Worm (Caenorhabditis elegans) whole organism, L3 larva: Measurements from ENCODE around the gene znf-207.

Experiments
- R02D3.7 ChIP-seq: fragments of 150-350 bp; optimal IDR thresholded peaks from 2 replicates; lab custom pipeline; 2014; ENCODE audit warnings: missing biosample characterization, missing genetic modification characterization
- ZK546.5 ChIP-seq: sonication (generic microtip); optimal IDR thresholded peaks from 2 replicates; lab custom pipeline; 2017; ENCODE audit warnings: missing biosample characterization, missing genetic modification characterization
- aly-2 ChIP-seq: fragments of 150-350 bp; optimal IDR thresholded peaks from 2 replicates; lab custom pipeline; 2014; ENCODE audit warnings: missing biosample characterization, missing genetic modification characterization
- ama-1 ChIP-seq: fragments of 150-350 bp; optimal IDR thresholded peaks from 2 replicates; lab custom pipeline; 2018
- ceh-16 ChIP-seq: sonication (generic microtip); optimal IDR thresholded peaks from 2 replicates; lab custom pipeline; 2017; ENCODE audit warnings: missing biosample characterization, missing genetic modification characterization
- ceh-28 ChIP-seq: fragments of 150-350 bp; optimal IDR thresholded peaks from 2 replicates; lab custom pipeline; 2014; ENCODE audit warnings: missing biosample characterization, missing genetic modification reagents, missing genetic modification characterization
- ceh-82 ChIP-seq: fragments of 150-350 bp; optimal IDR thresholded peaks from 2 replicates; lab custom pipeline; 2014; ENCODE audit warnings: missing biosample characterization, missing genetic modification characterization
- ceh-9 ChIP-seq: sonication (generic microtip); optimal IDR thresholded peaks from 2 replicates; lab custom pipeline; 2018; ENCODE audit warnings: missing biosample characterization, missing genetic modification characterization
- daf-12 ChIP-seq: fragments of 150-350 bp; optimal IDR thresholded peaks from 2 replicates; lab custom pipeline; 2014; ENCODE audit warnings: missing biosample characterization, missing genetic modification reagents, missing genetic modification characterization
- egl-27 ChIP-seq: sonication (generic microtip); optimal IDR thresholded peaks from 4 replicates; lab custom pipeline; 2017; ENCODE audit warnings: missing biosample characterization, missing genetic modification reagents, missing genetic modification characterization
- egl-5 ChIP-seq: fragments of 150-350 bp; optimal IDR thresholded peaks from 2 replicates; lab custom pipeline; 2017; ENCODE audit warnings: missing biosample characterization, missing genetic modification reagents, missing genetic modification characterization, inconsistent platforms
- elt-1 ChIP-seq: fragments of 150-350 bp; optimal IDR thresholded peaks from 2 replicates; lab custom pipeline; 2014; ENCODE audit warnings: missing biosample characterization, missing genetic modification characterization
- elt-2 ChIP-seq: sonication (generic microtip); optimal IDR thresholded peaks from 2 replicates; lab custom pipeline; 2016; ENCODE audit warnings: missing genetic modification reagents, mild to moderate bottlenecking, missing genetic modification characterization, missing compliant biosample characterization
- elt-3 ChIP-seq, 3 experiments: fragments of 150-350 bp in 1 of 3; sonication (generic microtip) in 2 of 3; optimal IDR thresholded peaks; 2 replicates in 2 of 3; 4 replicates in 1 of 3; lab custom pipeline; 2014 to 2017; ENCODE audit warnings: missing biosample characterization in 3 of 3, missing genetic modification characterization in 3 of 3
- eor-1 ChIP-seq, 2 experiments: fragments of 150-350 bp; optimal IDR thresholded peaks; 2 replicates each; lab custom pipeline; 2014 to 2018; ENCODE audit warnings: missing biosample characterization in 2 of 2, missing genetic modification characterization in 2 of 2
- fkh-10 ChIP-seq: sonication (generic microtip); optimal IDR thresholded peaks from 2 replicates; lab custom pipeline; 2017; ENCODE audit warnings: missing biosample characterization, missing genetic modification reagents, missing genetic modification characterization
- fkh-2 ChIP-seq: fragments of 150-350 bp; optimal IDR thresholded peaks from 2 replicates; lab custom pipeline; 2014; ENCODE audit warnings: missing biosample characterization, missing genetic modification reagents, missing genetic modification characterization
- fos-1 ChIP-seq: fragments of 150-350 bp; optimal IDR thresholded peaks from 2 replicates; lab custom pipeline; 2014; ENCODE audit warnings: missing biosample characterization, missing genetic modification characterization
- hmg-11 ChIP-seq: sonication (generic microtip); optimal IDR thresholded peaks from 2 replicates; lab custom pipeline; 2016; ENCODE audit warnings: missing genetic modification characterization, missing compliant biosample characterization
- jun-1 ChIP-seq: fragments of 150-350 bp; optimal IDR thresholded peaks from 2 replicates; lab custom pipeline; 2014; ENCODE audit warnings: missing biosample characterization, missing genetic modification reagents, missing genetic modification characterization
- lin-15B ChIP-seq: fragments of 150-350 bp; optimal IDR thresholded peaks from 2 replicates; lab custom pipeline; 2014; ENCODE audit warnings: missing biosample characterization, missing genetic modification characterization
- lin-39 ChIP-seq: fragments of 150-350 bp; optimal IDR thresholded peaks from 2 replicates; lab custom pipeline; 2018; ENCODE audit warnings: missing biosample characterization, missing genetic modification reagents, missing genetic modification characterization
- lsy-12 ChIP-seq: sonication (generic microtip); optimal IDR thresholded peaks from 2 replicates; lab custom pipeline; 2016; ENCODE audit warnings: mild to moderate bottlenecking, missing genetic modification characterization, missing compliant biosample characterization
- mdl-1 ChIP-seq: fragments of 150-350 bp; optimal IDR thresholded peaks from 2 replicates; lab custom pipeline; 2014; ENCODE audit warnings: missing biosample characterization, missing genetic modification characterization
- mml-1 ChIP-seq: fragments of 150-350 bp; sonication (generic microtip); optimal IDR thresholded peaks from 3 replicates; lab custom pipeline; 2014; ENCODE audit warnings: missing biosample characterization, missing genetic modification characterization
- nfya-1 ChIP-seq: sonication (generic microtip); optimal IDR thresholded peaks from 2 replicates; lab custom pipeline; 2017; ENCODE audit warnings: missing genetic modification characterization, mild to moderate bottlenecking, missing compliant biosample characterization, antibody characterized with exemption, moderate library complexity; ENCODE audit not compliant: insufficient read depth
- nhr-11 ChIP-seq: fragments of 150-350 bp; optimal IDR thresholded peaks from 2 replicates; lab custom pipeline; 2014; ENCODE audit warnings: missing biosample characterization, missing genetic modification characterization
- nhr-12 ChIP-seq: fragments of 150-350 bp; optimal IDR thresholded peaks from 2 replicates; lab custom pipeline; 2014; ENCODE audit warnings: missing biosample characterization, missing genetic modification characterization
- nhr-23 ChIP-seq: fragments of 150-350 bp; optimal IDR thresholded peaks from 2 replicates; lab custom pipeline; 2014; ENCODE audit warnings: missing biosample characterization, missing genetic modification reagents, missing genetic modification characterization
- nhr-237 ChIP-seq: fragments of 150-350 bp; optimal IDR thresholded peaks from 2 replicates; lab custom pipeline; 2014; ENCODE audit warnings: missing biosample characterization, missing genetic modification characterization
- nhr-25 ChIP-seq: sonication (generic microtip); optimal IDR thresholded peaks from 2 replicates; lab custom pipeline; 2017; ENCODE audit warnings: missing biosample characterization, missing genetic modification characterization
- nhr-28 ChIP-seq: fragments of 150-350 bp; optimal IDR thresholded peaks from 2 replicates; lab custom pipeline; 2014; ENCODE audit warnings: missing biosample characterization, missing genetic modification characterization
- nhr-43 ChIP-seq: sonication (generic microtip); optimal IDR thresholded peaks from 2 replicates; lab custom pipeline; 2016; ENCODE audit warnings: mild to moderate bottlenecking, missing genetic modification characterization, missing compliant biosample characterization; ENCODE audit not compliant: poor library complexity, severe bottlenecking
- nhr-67 ChIP-seq: fragments of 150-350 bp; optimal IDR thresholded peaks from 2 replicates; lab custom pipeline; 2014; ENCODE audit warnings: missing biosample characterization, missing genetic modification characterization
- nhr-76 ChIP-seq: fragments of 150-350 bp; sonication (generic microtip); optimal IDR thresholded peaks from 5 replicates; lab custom pipeline; 2014; ENCODE audit warnings: missing biosample characterization, missing genetic modification characterization
- nhr-77 ChIP-seq: fragments of 150-350 bp; optimal IDR thresholded peaks from 2 replicates; lab custom pipeline; 2014; ENCODE audit warnings: missing biosample characterization, missing genetic modification characterization
- pha-4 ChIP-seq: fragments of 150-350 bp; optimal IDR thresholded peaks from 2 replicates; lab custom pipeline; 2014; ENCODE audit warnings: missing biosample characterization, missing genetic modification reagents, missing genetic modification characterization
- pqm-1 ChIP-seq: fragments of 150-350 bp; optimal IDR thresholded peaks from 2 replicates; lab custom pipeline; 2017; ENCODE audit warnings: missing biosample characterization, missing genetic modification characterization, inconsistent platforms
- sea-2 ChIP-seq: fragments of 150-350 bp; sonication (generic microtip); optimal IDR thresholded peaks from 4 replicates; lab custom pipeline; 2014; ENCODE audit warnings: missing biosample characterization, missing genetic modification reagents, missing genetic modification characterization
- skn-1 ChIP-seq: fragments of 150-350 bp; optimal IDR thresholded peaks from 2 replicates; lab custom pipeline; 2014; ENCODE audit warnings: missing biosample characterization, missing genetic modification characterization
- snpc-4 ChIP-seq: fragments of 150-350 bp; optimal IDR thresholded peaks from 2 replicates; lab custom pipeline; 2014; ENCODE audit warnings: missing biosample characterization, missing genetic modification characterization
- tbx-2 ChIP-seq: sonication (generic microtip); optimal IDR thresholded peaks from 2 replicates; lab custom pipeline; 2016; ENCODE audit warnings: mild to moderate bottlenecking, missing genetic modification characterization, missing compliant biosample characterization
- unc-39 ChIP-seq: sonication (generic microtip); optimal IDR thresholded peaks from 4 replicates; lab custom pipeline; 2017; ENCODE audit warnings: missing biosample characterization, missing genetic modification characterization
- unc-62 ChIP-seq: fragments of 150-350 bp; sonication (generic microtip); optimal IDR thresholded peaks from 4 replicates; lab custom pipeline; 2014; ENCODE audit warnings: missing biosample characterization, missing genetic modification reagents, missing genetic modification characterization
- zag-1 ChIP-seq: fragments of 150-350 bp; optimal IDR thresholded peaks from 2 replicates; lab custom pipeline; 2014; ENCODE audit warnings: missing biosample characterization, missing genetic modification characterization
- ztf-11 ChIP-seq: fragments of 150-350 bp; optimal IDR thresholded peaks from 2 replicates; lab custom pipeline; 2014; ENCODE audit warnings: missing biosample characterization, missing genetic modification characterization
- ztf-4 ChIP-seq: fragments of 150-350 bp; optimal IDR thresholded peaks from 2 replicates; lab custom pipeline; 2014; ENCODE audit warnings: missing biosample characterization, missing genetic modification characterization

znf-207 gene

DNA sequence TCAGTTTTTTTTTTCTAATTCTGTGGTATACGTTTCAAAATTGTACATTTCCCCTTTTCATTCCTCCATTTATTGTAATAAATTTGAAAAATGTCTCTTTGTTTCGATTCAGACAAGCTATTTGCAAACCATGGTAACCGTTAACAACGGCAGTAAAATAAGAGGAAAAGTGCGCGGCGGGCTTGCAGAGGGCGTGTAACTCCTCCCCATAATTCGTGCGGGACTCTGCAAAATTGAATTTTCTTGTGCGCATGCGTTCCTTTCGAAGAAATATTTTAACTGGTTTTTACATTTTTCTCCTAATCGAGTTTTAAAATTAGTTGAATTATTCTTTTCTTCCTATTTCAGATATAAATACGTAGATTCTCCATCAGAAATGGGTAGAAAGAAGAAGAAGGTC is at the start of gene znf-207:
Gene znf-207, plus strand, starts transcription at position 349 of the 400 bp plus-strand sequence.
- TF ChIP-seq mdl-1 (tag; lab: Kevin White, UChicago), result no peak
- peak; percentile 56 for TF ChIP-seq pha-4 (tag; lab: Kevin White, UChicago)
- TF ChIP-seq aly-2, result no peak
- peak; percentile 26 for TF ChIP-seq snpc-4
- TF ChIP-seq fkh-10, result peak; percentile 2
- TF ChIP-seq nhr-23 (tag; lab: Kevin White, UChicago), result peak; percentile 2
- no peak for TF ChIP-seq ztf-11 (tag; lab: Kevin White, UChicago)
- TF ChIP-seq elt-3 (tag; optimal IDR thresholded peaks at IDR 0.05; lab: Kevin White, UChicago), result no peak
- no peak for TF ChIP-seq nhr-43 (tag; lab: Kevin White, UChicago)
- no peak for TF ChIP-seq ama-1 (lab: Kevin White, UChicago)
- TF ChIP-seq ceh-9, result no peak
- no peak for TF ChIP-seq sea-2
- TF ChIP-seq lsy-12 (tag; lab: Kevin White, UChicago), result no peak
- no peak for TF ChIP-seq nhr-76 (tag; lab: Kevin White, UChicago)
- no peak for TF ChIP-seq R02D3.7 (tag; lab: Kevin White, UChicago)
- no peak for TF ChIP-seq daf-12 (tag; lab: Kevin White, UChicago)
- TF ChIP-seq unc-39, result no peak
- no peak for TF ChIP-seq fos-1 (tag; lab: Kevin White, UChicago)
- TF ChIP-seq nhr-67 (tag; lab: Kevin White, UChicago), result no peak
- no peak for TF ChIP-seq tbx-2
- TF ChIP-seq nhr-28 (tag; lab: Kevin White, UChicago), result no peak
- TF ChIP-seq elt-1, result no peak
- no peak for TF ChIP-seq fkh-2
- no peak for TF ChIP-seq lin-39 (tag; lab: Kevin White, UChicago)
- peak; percentile 59 for TF ChIP-seq nfya-1 (tag; lab: Kevin White, UChicago)
- no peak for TF ChIP-seq nhr-77 (tag; lab: Kevin White, UChicago)
- TF ChIP-seq zag-1 (tag; lab: Kevin White, UChicago), result no peak
- TF ChIP-seq nhr-237 (tag; lab: Kevin White, UChicago), result no peak
- no peak for TF ChIP-seq ztf-4 (tag; lab: Kevin White, UChicago)
- no peak for TF ChIP-seq ZK546.5 (tag; lab: Kevin White, UChicago)
- no peak for TF ChIP-seq ceh-16
- no peak for TF ChIP-seq skn-1
- no peak for TF ChIP-seq nhr-11
- TF ChIP-seq nhr-25 (tag; lab: Kevin White, UChicago), result no peak
- no peak for TF ChIP-seq egl-27 (tag; lab: Kevin White, UChicago)
- TF ChIP-seq egl-5 (tag; lab: Kevin White, UChicago), result no peak
- no peak for TF ChIP-seq ceh-82 (tag; lab: Kevin White, UChicago)
- no peak for TF ChIP-seq ceh-28 (tag; lab: Kevin White, UChicago)
- TF ChIP-seq mml-1, result no peak
- TF ChIP-seq elt-2 (tag; lab: Kevin White, UChicago), result peak; percentile 7
- no peak for TF ChIP-seq eor-1 (tag; optimal IDR thresholded peaks at IDR 0.05; lab: Kevin White, UChicago)
- no peak for TF ChIP-seq nhr-12 (tag; lab: Kevin White, UChicago)
- TF ChIP-seq lin-15B (tag; lab: Kevin White, UChicago), result peak; percentile 30
- TF ChIP-seq pqm-1 (tag; lab: Kevin White, UChicago), result no peak
- peak; percentile 37 for TF ChIP-seq hmg-11 (tag; lab: Kevin White, UChicago)
- TF ChIP-seq jun-1 (tag; lab: Kevin White, UChicago), result no peak
- no peak for TF ChIP-seq unc-62 (GFP tag; lab: Kevin White, UChicago)
- TF ChIP-seq, all 47 proteins: peak for 8

DNA sequence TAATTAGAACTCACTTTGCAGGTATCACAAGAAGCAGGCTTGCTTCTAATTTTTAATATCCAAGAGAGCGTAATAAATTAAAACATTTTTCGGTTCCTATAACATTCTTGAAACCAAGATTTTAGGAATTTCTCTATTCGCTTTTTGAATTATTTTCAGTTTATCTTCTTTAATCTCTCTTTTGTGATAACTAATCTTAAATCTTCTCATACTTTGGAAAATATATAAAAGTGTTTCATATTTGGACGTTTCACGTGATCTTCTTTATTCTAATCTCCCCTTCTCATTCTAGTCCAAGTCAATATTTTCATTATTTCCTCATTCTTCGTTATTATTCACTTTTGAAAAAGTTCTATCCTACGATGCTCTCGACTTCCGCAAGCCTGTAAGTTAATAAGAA is 49.2 kb upstream of the znf-207 start, which contains the start of gene F54D1.1:
Gene F54D1.1, plus strand, starts transcription at position 301 of the 400 bp plus-strand sequence.
- no peak for TF ChIP-seq sea-2
- TF ChIP-seq eor-1 (tag; optimal IDR thresholded peaks at IDR 0.05; lab: Kevin White, UChicago), result no peak
